Fruit fly (Drosophila melanogaster): ENCODE results near the gene frm.

DNA sequence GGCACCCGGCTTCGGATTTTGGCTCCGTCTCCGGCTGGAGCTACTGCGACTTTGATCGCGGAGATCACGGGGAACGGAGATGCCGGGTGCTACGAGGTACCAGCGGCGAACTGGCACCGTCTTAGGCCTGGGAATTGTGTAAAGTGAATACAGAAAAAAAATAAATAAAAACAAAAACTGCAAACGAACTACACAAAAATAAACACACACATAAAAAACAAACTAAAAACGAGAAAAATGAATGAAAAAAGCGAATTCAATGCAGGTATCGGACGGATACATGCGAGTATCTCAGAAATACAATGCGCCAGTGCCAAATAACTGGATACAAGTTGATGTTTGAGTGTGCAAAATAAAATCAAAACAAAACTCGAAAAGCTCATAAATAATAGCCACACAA, 28.8 kb upstream of the frm start:
- TF ChIP-seq CG33017 (tag; optimal IDR thresholded peaks at IDR 0.05) (no peak), Crg-1 (GFP tag; optimal IDR thresholded peaks at IDR 0.05) (no peak), Mnt (GFP tag; optimal IDR thresholded peaks at IDR 0.05) (no peak), cic (GFP tag; optimal IDR thresholded peaks at IDR 0.05) (no peak), Clk (GFP tag; optimal IDR thresholded peaks at IDR 0.05) (no peak), toe (GFP tag; optimal IDR thresholded peaks at IDR 0.05) (no peak), ovo (GFP tag; optimal IDR thresholded peaks at IDR 0.05) (no peak), tj (GFP tag; optimal IDR thresholded peaks at IDR 0.05) (no peak), CG1620 (GFP tag; optimal IDR thresholded peaks at IDR 0.05) (no peak), CG5204 (GFP tag; optimal IDR thresholded peaks at IDR 0.05) (no peak)
